Fruit fly (Drosophila melanogaster): Measurements from ENCODE around the gene CG4325.

The CG4325 gene

DNA sequence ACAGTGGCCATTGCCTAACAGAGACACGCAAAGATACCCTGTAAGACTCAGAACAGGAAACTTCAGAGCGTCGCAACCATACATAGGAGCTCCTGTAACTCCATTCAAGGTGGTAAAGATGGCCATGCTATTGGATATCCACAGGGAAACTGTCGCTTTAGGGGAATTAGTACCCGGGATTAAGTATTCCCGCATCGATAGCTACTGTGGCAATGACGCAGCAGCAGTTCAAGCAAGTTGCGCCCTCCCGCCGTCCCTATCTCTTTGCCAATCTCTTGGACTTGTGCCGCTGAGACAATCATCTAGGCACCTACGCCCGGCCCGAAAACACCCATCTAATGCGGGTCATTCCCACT, 27.1 kb upstream of the CG4325 start (continued):
- peak; percentile 20 for TF ChIP-seq zen (tag; optimal IDR thresholded peaks at IDR 0.05)
- no peak for TF ChIP-seq CG3407 (GFP tag; optimal IDR thresholded peaks at IDR 0.05)
- no peak; the same call in 1 of the 2 replicates for TF ChIP-seq ham (GFP tag; IDR thresholded peaks at IDR 0.05)
- TF ChIP-seq CG7987 (GFP tag; optimal IDR thresholded peaks at IDR 0.05) = peak; percentile 42
- peak; percentile 11 for TF ChIP-seq Jarid2 (GFP tag; optimal IDR thresholded peaks at IDR 0.05)
- 0 out of 2 replicates have a peak, but pooled peaks have one; percentile 38 for TF ChIP-seq chm (GFP tag; IDR thresholded peaks at IDR 0.05)
- peak; percentile 25; the same call in 1 of the 2 replicates for TF ChIP-seq onecut (GFP tag; IDR thresholded peaks at IDR 0.05)
- peak in 1 of 2 experiments; percentile 24 for TF ChIP-seq Hr78 (GFP tag; optimal IDR thresholded peaks at IDR 0.05)
- no peak for TF ChIP-seq CG5245 (GFP tag; optimal IDR thresholded peaks at IDR 0.05)
- TF ChIP-seq CG4730 (GFP tag; IDR thresholded peaks at IDR 0.05) = peak; percentile 51
- TF ChIP-seq ash1 (GFP tag; optimal IDR thresholded peaks at IDR 0.05) = no peak
- TF ChIP-seq bab2 (GFP tag; optimal IDR thresholded peaks at IDR 0.05) = no peak
- no peak for TF ChIP-seq Dll (GFP tag; IDR thresholded peaks at IDR 0.05; ENCODE audit: partially characterized antibody)
- TF ChIP-seq CG3847 (GFP tag; IDR thresholded peaks at IDR 0.05) = peak; percentile 75
- TF ChIP-seq CG12236 (GFP tag; optimal IDR thresholded peaks at IDR 0.05) = no peak
- TF ChIP-seq ftz-f1 (GFP tag; optimal IDR thresholded peaks at IDR 0.05) = no peak
- no peak for TF ChIP-seq Nf-YB (GFP tag; optimal IDR thresholded peaks at IDR 0.05)
- TF ChIP-seq h (optimal IDR thresholded peaks at IDR 0.05) = no peak
- no peak for TF ChIP-seq Adf1 (GFP tag; IDR thresholded peaks at IDR 0.05)
- peak; percentile 57; the same call in 2 of the 3 replicates for TF ChIP-seq gce (GFP tag; IDR thresholded peaks at IDR 0.05)
- 0 out of 3 replicates have a peak, but pooled peaks have one; percentile 44 for TF ChIP-seq CG3726 (GFP tag; IDR thresholded peaks at IDR 0.05)
- TF ChIP-seq CG30403 (GFP tag; optimal IDR thresholded peaks at IDR 0.05) = peak; percentile 57
- peak; percentile 79 for TF ChIP-seq CG32532 (GFP tag; IDR thresholded peaks at IDR 0.05)
- peak; percentile 66 for TF ChIP-seq sug (tag; optimal IDR thresholded peaks at IDR 0.05)
- TF ChIP-seq CG17328 (GFP tag; IDR thresholded peaks at IDR 0.05) = peak; percentile 55; the same call in 1 of the 2 replicates
- peak; percentile 83 for TF ChIP-seq CG9932 (GFP tag; IDR thresholded peaks at IDR 0.05)
- TF ChIP-seq CG12391 (tag; optimal IDR thresholded peaks at IDR 0.05) = peak; percentile 39
- TF ChIP-seq CG11504 (tag; optimal IDR thresholded peaks at IDR 0.05) = peak; percentile 74
- no peak for TF ChIP-seq dan (GFP tag; IDR thresholded peaks at IDR 0.05)
- TF ChIP-seq CG6689 (GFP tag; IDR thresholded peaks at IDR 0.05) = peak; percentile 61
- TF ChIP-seq Oli (tag; optimal IDR thresholded peaks at IDR 0.05) = peak; percentile 41
- TF ChIP-seq bsh (GFP tag; optimal IDR thresholded peaks at IDR 0.05) = peak; percentile 31 to 49
- peak; percentile 69 for TF ChIP-seq gem (tag; optimal IDR thresholded peaks at IDR 0.05)
- TF ChIP-seq Xrp1 (GFP tag; IDR thresholded peaks at IDR 0.05) = peak; percentile 73
- TF ChIP-seq pnt (GFP tag; optimal IDR thresholded peaks at IDR 0.05) = peak; percentile 56
- TF ChIP-seq yki (optimal IDR thresholded peaks at IDR 0.05) = no peak
- no peak for TF ChIP-seq CG1529 (GFP tag; optimal IDR thresholded peaks at IDR 0.05)
- no peak for TF ChIP-seq jing (GFP tag; optimal IDR thresholded peaks at IDR 0.05)
- TF ChIP-seq CG4820 (GFP tag; optimal IDR thresholded peaks at IDR 0.05) = peak; percentile 37
- TF ChIP-seq CG2129 (GFP tag; IDR thresholded peaks at IDR 0.05; ENCODE audit: partially characterized antibody) = no peak
- no peak for TF ChIP-seq croc (GFP tag; conservative IDR thresholded peaks at IDR 0.05)
- TF ChIP-seq Antp (GFP tag; optimal IDR thresholded peaks at IDR 0.05) = peak; percentile 81
- peak; percentile 31 for TF ChIP-seq Deaf1 (tag; optimal IDR thresholded peaks at IDR 0.05)
- peak; percentile 39; the same call in 1 of the 2 replicates for TF ChIP-seq CG6272 (GFP tag; IDR thresholded peaks at IDR 0.05)
- TF ChIP-seq Dp (GFP tag; optimal IDR thresholded peaks at IDR 0.05) = no peak
- no peak for TF ChIP-seq CG15696 (tag; optimal IDR thresholded peaks at IDR 0.05)
- TF ChIP-seq Opbp (GFP tag; IDR thresholded peaks at IDR 0.05; ENCODE audit: partially characterized antibody) = no peak
- no peak for TF ChIP-seq CG15601 (tag; optimal IDR thresholded peaks at IDR 0.05)
- TF ChIP-seq Scr (GFP tag; IDR thresholded peaks at IDR 0.05; ENCODE audit: partially characterized antibody) = no peak
- no peak for TF ChIP-seq odd (GFP tag; optimal IDR thresholded peaks at IDR 0.05)
- TF ChIP-seq kni (GFP tag; optimal IDR thresholded peaks at IDR 0.05) = peak; percentile 42
